Worm (Caenorhabditis elegans): Measurements from ENCODE around the gene skih-2.
A peak's percentile ranks its signal among the peaks of the same experiment; 100 is the strongest.

Gene skih-2

DNA sequence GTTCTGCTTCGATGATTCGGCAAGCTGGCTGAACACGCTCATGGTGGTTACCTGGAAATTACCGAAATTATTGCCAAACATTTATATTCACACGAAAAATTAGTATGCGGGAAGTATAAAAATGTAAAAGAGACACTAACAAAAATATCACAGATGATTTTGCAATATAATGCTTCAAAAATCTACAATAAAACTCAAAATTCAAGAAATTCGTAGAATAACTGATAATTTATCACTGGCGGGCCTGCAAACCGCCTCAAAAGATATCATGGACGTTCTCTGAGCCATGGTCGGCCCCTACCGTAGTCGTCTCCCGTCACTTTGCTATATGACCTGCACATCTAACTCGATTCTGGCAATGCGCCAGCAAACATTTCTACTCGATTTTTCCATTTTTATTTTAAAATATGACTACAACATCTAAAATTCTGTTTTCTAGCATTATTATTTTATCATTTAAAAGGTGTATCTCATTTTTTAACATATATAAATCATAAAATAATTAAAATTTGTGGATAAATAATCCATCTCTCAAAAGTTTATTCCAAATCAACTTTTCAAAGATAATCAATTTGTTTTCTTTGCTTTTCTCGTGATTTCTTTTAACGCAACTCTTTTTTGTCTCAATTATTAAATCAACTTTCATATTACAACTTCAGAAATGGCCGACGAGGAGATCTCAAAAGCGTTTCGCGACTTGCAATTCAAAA is 7.4 kb upstream of the skih-2 start, which contains the start of the genes F01G4.6 and pfd-1 (continued):
- TF ChIP-seq tbx-2 (tag; optimal IDR thresholded peaks at IDR 0.05): peak; percentile 93
- peak; percentile 37 for TF ChIP-seq sup-37 (GFP tag; optimal IDR thresholded peaks at IDR 0.05)
- TF ChIP-seq tlp-1 (tag; optimal IDR thresholded peaks at IDR 0.05): no peak
- peak; percentile 89 for TF ChIP-seq ztf-4 (tag; optimal IDR thresholded peaks at IDR 0.05)
- TF ChIP-seq irx-1 (tag; optimal IDR thresholded peaks at IDR 0.05): peak; percentile 81
- peak; percentile 64 for TF ChIP-seq fkh-4 (tag; optimal IDR thresholded peaks at IDR 0.05; ENCODE audit: borderline replicate concordance)
- TF ChIP-seq nhr-237 (tag; optimal IDR thresholded peaks at IDR 0.05): peak; percentile 85
- peak; percentile 95 for TF ChIP-seq fkh-8 (tag; optimal IDR thresholded peaks at IDR 0.05)
- TF ChIP-seq snu-23 (GFP tag; optimal IDR thresholded peaks at IDR 0.05): peak; percentile 97
- TF ChIP-seq unc-86 (tag; optimal IDR thresholded peaks at IDR 0.05): peak; percentile 86
- TF ChIP-seq skn-1 (tag; optimal IDR thresholded peaks at IDR 0.05): peak; percentile 88
- TF ChIP-seq ceh-88 (GFP tag; IDR thresholded peaks at IDR 0.05): peak; percentile 91
- peak; percentile 37 for TF ChIP-seq aha-1 (tag; optimal IDR thresholded peaks at IDR 0.05)
- no peak for TF ChIP-seq ces-1 (GFP tag; optimal IDR thresholded peaks at IDR 0.05)
- TF ChIP-seq blmp-1 (tag; optimal IDR thresholded peaks at IDR 0.05): peak; percentile 88
- peak; percentile 51 for TF ChIP-seq hpl-2 (GFP tag; optimal IDR thresholded peaks at IDR 0.05)
- no peak for TF ChIP-seq pqm-1 (tag; optimal IDR thresholded peaks at IDR 0.05)
- peak; percentile 93 for TF ChIP-seq rnt-1 (tag; optimal IDR thresholded peaks at IDR 0.05)
- peak; percentile 95 for TF ChIP-seq C16A3.4 (tag; optimal IDR thresholded peaks at IDR 0.05)
- no peak for TF ChIP-seq nhr-28 (tag; optimal IDR thresholded peaks at IDR 0.05)
- peak; percentile 90 for TF ChIP-seq nhr-11 (tag; optimal IDR thresholded peaks at IDR 0.05)
- TF ChIP-seq nhr-71 (tag; optimal IDR thresholded peaks at IDR 0.05): peak; percentile 97
- TF ChIP-seq fkh-10 (GFP tag; optimal IDR thresholded peaks at IDR 0.05): peak; percentile 89
- TF ChIP-seq nhr-19 (GFP tag; conservative IDR thresholded peaks at IDR 0.05): peak; percentile 100
- TF ChIP-seq pag-3 (tag; optimal IDR thresholded peaks at IDR 0.05; ENCODE audit: borderline replicate concordance, insufficient read depth): peak; percentile 71
- peak; percentile 95 to 97 (median 97) for TF ChIP-seq ceh-82 (tag; optimal IDR thresholded peaks at IDR 0.05)
- TF ChIP-seq efl-1 (optimal IDR thresholded peaks at IDR 0.05): peak; percentile 89 to 92
- peak; percentile 81 to 98 for TF ChIP-seq efl-1 (GFP tag; optimal IDR thresholded peaks at IDR 0.05 in 1 of 2)
- TF ChIP-seq snpc-4 (tag; optimal IDR thresholded peaks at IDR 0.05): peak; percentile 80
- peak; percentile 53 for TF ChIP-seq mef-2 (tag; optimal IDR thresholded peaks at IDR 0.05)
- no peak for TF ChIP-seq ceh-90 (tag; optimal IDR thresholded peaks at IDR 0.05)
- no peak for TF ChIP-seq unc-30 (tag; optimal IDR thresholded peaks at IDR 0.05)
- TF ChIP-seq efl-3 (GFP tag; optimal IDR thresholded peaks at IDR 0.05): no peak
- no peak for TF ChIP-seq ets-5 (GFP tag; IDR thresholded peaks at IDR 0.05)
- peak; percentile 97 for TF ChIP-seq zag-1 (tag; optimal IDR thresholded peaks at IDR 0.05)

DNA sequence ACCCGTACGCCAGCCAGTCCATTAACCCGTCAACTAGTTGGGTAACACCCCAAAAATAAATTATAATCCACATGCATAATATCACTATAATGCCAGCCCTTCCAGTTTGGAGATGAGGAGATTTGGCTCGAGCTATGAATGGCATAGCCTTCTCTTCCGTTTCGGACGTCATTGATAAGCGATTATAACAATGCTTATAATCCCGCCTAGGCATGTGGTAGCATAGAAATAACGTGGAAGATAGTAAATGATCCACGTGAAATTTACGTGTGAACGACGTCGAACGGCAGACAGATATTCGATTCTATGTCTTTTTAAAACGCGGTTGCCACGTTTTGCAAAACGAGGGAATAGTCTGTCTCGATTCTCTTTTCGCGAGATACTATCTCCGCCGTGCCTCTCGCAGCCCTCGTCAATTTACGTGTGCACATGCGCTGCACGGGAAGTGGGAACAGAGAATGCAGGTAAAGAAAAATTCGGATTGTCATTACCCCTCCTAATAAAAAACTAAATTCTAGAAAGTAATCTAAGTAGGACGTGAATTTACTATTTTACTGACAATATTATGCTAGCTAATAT is 6.7 kb upstream of the skih-2 start:
- TF ChIP-seq C16A3.4 (tag; optimal IDR thresholded peaks at IDR 0.05) (no peak), nhr-28 (tag; optimal IDR thresholded peaks at IDR 0.05) (no peak), lin-39 (tag; optimal IDR thresholded peaks at IDR 0.05) (no peak), mdl-1 (tag; optimal IDR thresholded peaks at IDR 0.05) (no peak), pag-3 (tag; optimal IDR thresholded peaks at IDR 0.05; ENCODE audit: borderline replicate concordance, insufficient read depth) (peak; percentile 74), nhr-12 (tag; optimal IDR thresholded peaks at IDR 0.05) (no peak), tbx-2 (tag; optimal IDR thresholded peaks at IDR 0.05) (no peak), dsc-1 (tag; optimal IDR thresholded peaks at IDR 0.05) (peak; percentile 54), nhr-20 (tag; optimal IDR thresholded peaks at IDR 0.05) (no peak), snu-23 (GFP tag; optimal IDR thresholded peaks at IDR 0.05) (peak; percentile 51), zag-1 (tag; optimal IDR thresholded peaks at IDR 0.05) (no peak), mep-1 (tag; optimal IDR thresholded peaks at IDR 0.05) (peak; percentile 5), swsn-7 (tag; optimal IDR thresholded peaks at IDR 0.05) (no peak), ceh-82 (tag; optimal IDR thresholded peaks at IDR 0.05) (peak in 1 of 3 experiments; percentile 0), ceh-90 (tag; optimal IDR thresholded peaks at IDR 0.05) (no peak), elt-3 (tag; optimal IDR thresholded peaks at IDR 0.05) (peak in 1 of 6 experiments; percentile 8), fos-1 (tag; optimal IDR thresholded peaks at IDR 0.05) (no peak), ceh-8 (GFP tag; optimal IDR thresholded peaks at IDR 0.05) (no peak), egl-27 (tag; optimal IDR thresholded peaks at IDR 0.05) (no peak), aly-2 (tag; optimal IDR thresholded peaks at IDR 0.05) (no peak), isw-1 (GFP tag; IDR thresholded peaks at IDR 0.05) (no peak), vab-15 (tag; optimal IDR thresholded peaks at IDR 0.05) (no peak), dpl-1 (GFP tag; optimal IDR thresholded peaks at IDR 0.05) (no peak), lin-14 (GFP tag; optimal IDR thresholded peaks at IDR 0.05) (peak; percentile 55), nhr-19 (GFP tag; conservative IDR thresholded peaks at IDR 0.05) (peak; percentile 4; the same call in 1 of the 2 replicates)

All from whole organism, L1 larva.